Worm (Caenorhabditis elegans): Measurements from ENCODE around the gene sdhd-1.

ce11 chrII:11086770-11087169, 37.1 kb upstream of the sdhd-1 start:
- TF ChIP-seq R02D3.7 (tag; optimal IDR thresholded peaks at IDR 0.05) (no peak), ztf-11 (tag; optimal IDR thresholded peaks at IDR 0.05) (no peak), F10B5.3 (tag; optimal IDR thresholded peaks at IDR 0.05) (no peak), lsy-2 (tag; optimal IDR thresholded peaks at IDR 0.05) (no peak), lin-39 (tag; optimal IDR thresholded peaks at IDR 0.05) (no peak), skn-1 (tag; optimal IDR thresholded peaks at IDR 0.05) (no peak), nhr-28 (tag; optimal IDR thresholded peaks at IDR 0.05) (no peak), zag-1 (tag; optimal IDR thresholded peaks at IDR 0.05) (no peak), egl-27 (tag; optimal IDR thresholded peaks at IDR 0.05) (no peak)

All from whole organism, L4 larva.